Fruit fly (Drosophila melanogaster) whole organism, embryonic: ENCODE results near the gene Alg9.

Source experiments
- B-H1 ChIP-seq: fragments of 200-800 bp; sonication (Bioruptor generic); IDR thresholded peaks from 3 replicates; pipeline ENCODE4 v1.3.6; 2022; ENCODE audit warnings: missing biosample characterization, missing genetic modification characterization
- B-H2 ChIP-seq: fragments of 200-800 bp; sonication (Bioruptor generic); optimal IDR thresholded peaks from 2 replicates; lab custom pipeline; 2018; ENCODE audit warnings: missing biosample characterization, mild to moderate bottlenecking, missing genetic modification characterization
- CG11504 ChIP-seq: fragments of 200-800 bp; sonication (Bioruptor generic); optimal IDR thresholded peaks from 3 replicates; lab custom pipeline; 2019; ENCODE audit warnings: missing biosample characterization, mild to moderate bottlenecking, missing genetic modification characterization, moderate library complexity
- CG13123 ChIP-seq: fragments of 200-800 bp; sonication (Bioruptor generic); optimal IDR thresholded peaks from 2 replicates; lab custom pipeline; 2016; ENCODE audit warnings: missing biosample characterization, missing genetic modification characterization
- CG14441 ChIP-seq: fragments of 200-800 bp; sonication (Bioruptor generic); IDR thresholded peaks from 2 replicates; pipeline ENCODE4 v1.3.6; 2022; ENCODE audit warnings: missing biosample characterization, missing genetic modification characterization
- CG14710 ChIP-seq: fragments of 200-800 bp; sonication (Bioruptor generic); optimal IDR thresholded peaks from 3 replicates; lab custom pipeline; 2019; ENCODE audit warnings: missing biosample characterization, mild to moderate bottlenecking, missing genetic modification characterization, moderate library complexity
- CG17359 ChIP-seq: fragments of 200-800 bp; sonication (Bioruptor generic); optimal IDR thresholded peaks from 3 replicates; lab custom pipeline; 2018; ENCODE audit warnings: missing biosample characterization, mild to moderate bottlenecking, missing genetic modification characterization, moderate library complexity
- CG2116 ChIP-seq: fragments of 200-800 bp; sonication (Bioruptor generic); optimal IDR thresholded peaks from 3 replicates; lab custom pipeline; 2018; ENCODE audit warnings: missing biosample characterization, mild to moderate bottlenecking, missing genetic modification characterization
- CG2889 ChIP-seq: fragments of 200-800 bp; sonication (Bioruptor generic); IDR thresholded peaks from 3 replicates; pipeline ENCODE4 v1.3.6; 2022; ENCODE audit warnings: missing biosample characterization, missing genetic modification characterization
- CG30020 ChIP-seq: fragments of 200-800 bp; optimal IDR thresholded peaks from 2 replicates; lab custom pipeline; 2019; ENCODE audit warnings: missing biosample characterization, mild to moderate bottlenecking, missing genetic modification characterization, moderate library complexity
- CG31365 ChIP-seq: fragments of 200-800 bp; sonication (Bioruptor generic); optimal IDR thresholded peaks from 2 replicates; lab custom pipeline; 2018; ENCODE audit warnings: missing biosample characterization, mild to moderate bottlenecking, missing genetic modification characterization
- CG3163 ChIP-seq: fragments of 200-800 bp; sonication (Bioruptor generic); optimal IDR thresholded peaks from 3 replicates; lab custom pipeline; 2016; ENCODE audit warnings: missing biosample characterization, missing genetic modification characterization
- CG33213 ChIP-seq: fragments of 200-800 bp; sonication (Bioruptor generic); optimal IDR thresholded peaks from 3 replicates; lab custom pipeline; 2016; ENCODE audit warnings: missing biosample characterization, missing genetic modification characterization
- CG3726 ChIP-seq: fragments of 200-800 bp; sonication (Bioruptor generic); IDR thresholded peaks from 3 replicates; pipeline ENCODE4, ENCODE4 v1.3.6; 2022; ENCODE audit warnings: missing biosample characterization, missing genetic modification characterization
- CG4707 ChIP-seq: fragments of 200-800 bp; sonication (Bioruptor generic); optimal IDR thresholded peaks from 2 replicates; lab custom pipeline; 2018; ENCODE audit warnings: missing biosample characterization, mild to moderate bottlenecking, missing genetic modification characterization, moderate library complexity
- CG4854 ChIP-seq: fragments of 200-800 bp; sonication (Bioruptor generic); optimal IDR thresholded peaks from 2 replicates; lab custom pipeline; 2016; ENCODE audit warnings: missing biosample characterization, missing genetic modification characterization, inconsistent platforms
- CG8924 ChIP-seq: fragments of 200-800 bp; optimal IDR thresholded peaks from 3 replicates; lab custom pipeline; 2019; ENCODE audit warnings: missing biosample characterization, mild to moderate bottlenecking, missing genetic modification characterization, moderate library complexity
- CG9437 ChIP-seq: fragments of 200-800 bp; sonication (Bioruptor generic); optimal IDR thresholded peaks from 2 replicates; lab custom pipeline; 2018; ENCODE audit warnings: missing biosample characterization, mild to moderate bottlenecking, missing genetic modification characterization
- CG9932 ChIP-seq: fragments of 200-800 bp; sonication (Bioruptor generic); IDR thresholded peaks from 2 replicates; pipeline ENCODE4 v1.3.6; 2022; ENCODE audit warnings: missing biosample characterization, missing genetic modification characterization
- D19A ChIP-seq: fragments of 200-800 bp; optimal IDR thresholded peaks from 3 replicates; lab custom pipeline; 2019; ENCODE audit warnings: missing biosample characterization, mild to moderate bottlenecking, missing genetic modification characterization, moderate library complexity
- Dbx ChIP-seq: fragments of 200-800 bp; sonication (Bioruptor generic); IDR thresholded peaks from 3 replicates; pipeline ENCODE4 v1.3.6; 2022; ENCODE audit warnings: missing biosample characterization, missing genetic modification characterization
- GATAe ChIP-seq: fragments of 200-800 bp; sonication (Bioruptor generic); conservative IDR thresholded peaks from 2 replicates; pipeline ENCODE4 v1.3.6; 2022; ENCODE audit warnings: missing biosample characterization, missing genetic modification characterization
- Lhr ChIP-seq: fragments of 200-800 bp; sonication (Bioruptor generic); optimal IDR thresholded peaks from 3 replicates; lab custom pipeline; 2017; ENCODE audit warnings: mild to moderate bottlenecking, missing biosample characterization, missing genetic modification reagents, missing genetic modification characterization
- Lpt ChIP-seq: fragments of >200 bp; optimal IDR thresholded peaks from 2 replicates; lab custom pipeline; 2018; ENCODE audit warnings: missing biosample characterization, missing genetic modification characterization
- MBD-R2 ChIP-seq: fragments of 200-800 bp; sonication (Bioruptor generic); IDR thresholded peaks from 2 replicates; pipeline ENCODE4 v1.3.6; 2022; ENCODE audit warnings: missing biosample characterization, missing genetic modification characterization
- Sin3A ChIP-seq: fragments of >200 bp; optimal IDR thresholded peaks from 2 replicates; lab custom pipeline; 2018
- Taf1 ChIP-seq: fragments of 200-800 bp; sonication (Bioruptor generic); IDR thresholded peaks from 2 replicates; pipeline ENCODE4 v1.3.6; 2022; ENCODE audit warnings: missing biosample characterization, missing genetic modification characterization
- Trl ChIP-seq, 3 experiments: fragments of >200 bp in 2 of 3; fragments of 200-800 bp in 1 of 3; sonication (Bioruptor generic) in 1 of 3; optimal IDR thresholded peaks; 2 replicates in 1 of 3; 3 replicates in 2 of 3; lab custom pipeline; 2016 to 2017; ENCODE audit warnings: missing biosample characterization in 1 of 3, missing genetic modification characterization in 1 of 3
- ab ChIP-seq: fragments of 200-800 bp; sonication (Bioruptor generic); optimal IDR thresholded peaks from 2 replicates; lab custom pipeline; 2016; ENCODE audit warnings: missing biosample characterization, missing genetic modification characterization
- bab2 ChIP-seq: fragments of 200-800 bp; sonication (Bioruptor generic); optimal IDR thresholded peaks from 2 replicates; lab custom pipeline; 2016; ENCODE audit warnings: missing biosample characterization, missing genetic modification characterization
- cato ChIP-seq: fragments of 200-800 bp; sonication (Bioruptor generic); optimal IDR thresholded peaks from 2 replicates; lab custom pipeline; 2016; ENCODE audit warnings: missing biosample characterization, missing genetic modification characterization, borderline replicate concordance
- dan ChIP-seq: fragments of 200-800 bp; sonication (Bioruptor generic); IDR thresholded peaks from 2 replicates; pipeline ENCODE4 v1.3.6; 2022; ENCODE audit warnings: missing biosample characterization, missing genetic modification characterization
- dati ChIP-seq: fragments of 200-800 bp; sonication (Bioruptor generic); IDR thresholded peaks from 2 replicates; pipeline ENCODE4 v1.3.6; 2022; ENCODE audit warnings: missing biosample characterization, missing genetic modification characterization
- dysf ChIP-seq: fragments of 200-800 bp; sonication (Bioruptor generic); IDR thresholded peaks from 3 replicates; pipeline ENCODE4 v1.3.6; 2022; ENCODE audit warnings: missing biosample characterization, missing genetic modification characterization
- emc ChIP-seq: fragments of 200-800 bp; sonication (Bioruptor generic); optimal IDR thresholded peaks from 2 replicates; lab custom pipeline; 2016; ENCODE audit warnings: missing biosample characterization, missing genetic modification characterization
- fd64A ChIP-seq: fragments of 200-800 bp; sonication (Bioruptor generic); optimal IDR thresholded peaks from 3 replicates; lab custom pipeline; 2018; ENCODE audit warnings: missing biosample characterization, mild to moderate bottlenecking, missing genetic modification characterization
- fru ChIP-seq: fragments of >200 bp; optimal IDR thresholded peaks from 2 replicates; lab custom pipeline; 2017
- grn ChIP-seq: fragments of 200-800 bp; sonication (Bioruptor generic); optimal IDR thresholded peaks from 3 replicates; lab custom pipeline; 2017; ENCODE audit warnings: missing biosample characterization, missing genetic modification characterization
- gt ChIP-seq: fragments of 200-800 bp; sonication (Bioruptor generic); IDR thresholded peaks from 2 replicates; pipeline ENCODE4 v1.3.6; 2022; ENCODE audit warnings: missing biosample characterization, missing genetic modification characterization
- lola ChIP-seq, 3 experiments: fragments of >200 bp in 2 of 3; fragments of 200-800 bp in 1 of 3; sonication (Bioruptor generic) in 1 of 3; optimal IDR thresholded peaks; 2 replicates each; lab custom pipeline; 2017 to 2019; ENCODE audit warnings: missing biosample characterization in 3 of 3, missing genetic modification characterization in 3 of 3, mild to moderate bottlenecking in 1 of 3, moderate library complexity in 1 of 3
- maf-S ChIP-seq: fragments of 200-800 bp; sonication (Bioruptor generic); optimal IDR thresholded peaks from 2 replicates; lab custom pipeline; 2016; ENCODE audit warnings: missing biosample characterization, missing genetic modification characterization
- nmo ChIP-seq: fragments of 200-800 bp; sonication (Bioruptor generic); optimal IDR thresholded peaks from 2 replicates; lab custom pipeline; 2018; ENCODE audit warnings: missing biosample characterization, mild to moderate bottlenecking, missing genetic modification characterization, moderate library complexity
- otp ChIP-seq: fragments of 200-800 bp; sonication (Bioruptor generic); IDR thresholded peaks from 3 replicates; pipeline ENCODE4, ENCODE4 v1.3.6; 2022; ENCODE audit warnings: missing biosample characterization, missing genetic modification characterization
- rib ChIP-seq: fragments of 200-800 bp; sonication (Bioruptor generic); IDR thresholded peaks from 2 replicates; pipeline ENCODE4 v1.3.6; 2022; ENCODE audit warnings: missing biosample characterization, missing genetic modification characterization
- scrt ChIP-seq: fragments of 200-800 bp; sonication (Bioruptor generic); optimal IDR thresholded peaks from 2 replicates; lab custom pipeline; 2018; ENCODE audit warnings: missing biosample characterization, mild to moderate bottlenecking, missing genetic modification characterization, moderate library complexity
- tna ChIP-seq: fragments of 200-800 bp; sonication (Bioruptor generic); IDR thresholded peaks from 2 replicates; pipeline ENCODE4 v1.3.6; 2022; ENCODE audit warnings: missing biosample characterization, missing genetic modification characterization; ENCODE audit not compliant: partially characterized antibody
- trh ChIP-seq: fragments of 200-800 bp; sonication (Bioruptor generic); optimal IDR thresholded peaks from 2 replicates; lab custom pipeline; 2016; ENCODE audit warnings: missing biosample characterization, missing genetic modification characterization
- ttk ChIP-seq: fragments of 200-800 bp; sonication (Bioruptor generic); IDR thresholded peaks from 2 replicates; pipeline ENCODE4 v2.1.2; 2022; ENCODE audit warnings: missing biosample characterization, missing genetic modification characterization
- unpg ChIP-seq: fragments of 200-800 bp; sonication (Bioruptor generic); optimal IDR thresholded peaks from 3 replicates; lab custom pipeline; 2018; ENCODE audit warnings: missing biosample characterization, mild to moderate bottlenecking, missing genetic modification characterization, moderate library complexity
- usp ChIP-seq: fragments of >200 bp; optimal IDR thresholded peaks from 2 replicates; lab custom pipeline; 2017; ENCODE audit warnings: missing biosample characterization, missing genetic modification characterization

Alg9 gene

dm6 chr3R:25232271-25232989 is 11.0 kb downstream of the Alg9 start, which contains the start of gene Cad96Cb (continued):
- peak; percentile 86 for TF ChIP-seq CG8924 (tag; lab: Kevin White, UChicago)
- TF ChIP-seq CG13123 = peak; percentile 7
- no peak for TF ChIP-seq GATAe (GFP tag; lab: Robert Waterston, UW)
- TF ChIP-seq otp (GFP tag; lab: Robert Waterston, UW) = peak; percentile 38; the same call in 1 of the 3 replicates
- TF ChIP-seq ttk = no peak; the same call in 1 of the 2 replicates
- peak; percentile 84 for TF ChIP-seq D19A (tag; lab: Kevin White, UChicago)
- TF ChIP-seq CG2889 = no peak
- peak; percentile 66 for TF ChIP-seq ab (GFP tag; lab: Kevin White, UChicago)
- peak; percentile 69 for TF ChIP-seq CG4854 (GFP tag; lab: Kevin White, UChicago)
- 0 out of 2 replicates have a peak, but pooled peaks have one; percentile 32 for TF ChIP-seq tna (GFP tag; lab: Robert Waterston, UW)
- TF ChIP-seq scrt (GFP tag; lab: Kevin White, UChicago) = peak; percentile 48
- peak; percentile 95 for TF ChIP-seq nmo (GFP tag; lab: Kevin White, UChicago)
- TF ChIP-seq CG3726 (GFP tag; lab: Robert Waterston, UW) = no peak
- no peak for TF ChIP-seq fru
- no peak for TF ChIP-seq dati (GFP tag; lab: Robert Waterston, UW)
- no peak for TF ChIP-seq CG30020 (tag; lab: Kevin White, UChicago)
- TF ChIP-seq trh (GFP tag; lab: Kevin White, UChicago) = peak; percentile 6
- peak; percentile 80 for TF ChIP-seq bab2 (GFP tag; lab: Kevin White, UChicago)
- peak; percentile 58 for TF ChIP-seq CG3163
- no peak; the same call in 1 of the 2 replicates for TF ChIP-seq gt (GFP tag; lab: Robert Waterston, UW)
- TF ChIP-seq Taf1 = no peak
- TF ChIP-seq CG33213 = peak; percentile 49
- TF ChIP-seq unpg = peak; percentile 82
- TF ChIP-seq Trl (optimal IDR thresholded peaks at IDR 0.05; lab: Kevin White, UChicago) = no peak
- TF ChIP-seq Trl (GFP tag; optimal IDR thresholded peaks at IDR 0.05; lab: Kevin White, UChicago) = peak; percentile 74
- TF ChIP-seq B-H2 = no peak
- TF ChIP-seq emc = peak; percentile 49
- TF ChIP-seq CG14441 (GFP tag; lab: Robert Waterston, UW) = 0 out of 2 replicates have a peak, but pooled peaks have one; percentile 11
- peak; percentile 87 for TF ChIP-seq CG9437
- peak; percentile 92 for TF ChIP-seq CG11504 (tag; lab: Kevin White, UChicago)
- no peak for TF ChIP-seq Dbx (GFP tag; lab: Robert Waterston, UW)
- no peak for TF ChIP-seq MBD-R2 (GFP tag; lab: Robert Waterston, UW)
- peak; percentile 64 for TF ChIP-seq CG2116 (GFP tag; lab: Kevin White, UChicago)
- peak; percentile 63; the same call in 1 of the 2 replicates for TF ChIP-seq dan
- no peak for TF ChIP-seq CG31365 (tag; lab: Kevin White, UChicago)
- peak; percentile 71 for TF ChIP-seq cato
- no peak for TF ChIP-seq CG9932 (GFP tag; lab: Robert Waterston, UW)
- peak in 1 of 3 experiments; percentile 94 for TF ChIP-seq lola (GFP tag; optimal IDR thresholded peaks at IDR 0.05; lab: Kevin White, UChicago)
- TF ChIP-seq B-H1 (GFP tag; lab: Robert Waterston, UW) = no peak; the same call in 2 of the 3 replicates
- peak; percentile 73 for TF ChIP-seq dysf (GFP tag; lab: Robert Waterston, UW)
- no peak for TF ChIP-seq Sin3A (lab: Kevin White, UChicago)
- TF ChIP-seq Lhr (GFP tag; lab: Kevin White, UChicago) = peak; percentile 68
- TF ChIP-seq CG14710 (tag; lab: Kevin White, UChicago) = peak; percentile 93
- TF ChIP-seq grn (GFP tag; lab: Kevin White, UChicago) = peak; percentile 0
- no peak for TF ChIP-seq Lpt
- no peak for TF ChIP-seq usp (GFP tag; lab: Kevin White, UChicago)
- TF ChIP-seq fd64A = peak; percentile 36
- no peak for TF ChIP-seq rib
- peak; percentile 48 for TF ChIP-seq CG4707 (GFP tag; lab: Kevin White, UChicago)
- peak; percentile 83 for TF ChIP-seq CG17359
- TF ChIP-seq maf-S (GFP tag; lab: Kevin White, UChicago) = peak; percentile 50
